Fruit fly (Drosophila melanogaster) whole organism, embryonic: ENCODE measurements around the gene Kal1.

Experiments used
- B-H2 ChIP-seq: fragments of 200-800 bp; sonication (Bioruptor generic); optimal IDR thresholded peaks from 2 replicates; lab custom pipeline; 2018; ENCODE audit warnings: missing biosample characterization, mild to moderate bottlenecking, missing genetic modification characterization
- CG10543 ChIP-seq: fragments of 200-800 bp; sonication (Bioruptor generic); optimal IDR thresholded peaks from 3 replicates; lab custom pipeline; 2017; ENCODE audit warnings: missing biosample characterization, mild to moderate bottlenecking, missing genetic modification characterization, moderate library complexity
- CG11723 ChIP-seq: fragments of 200-800 bp; sonication (Bioruptor generic); optimal IDR thresholded peaks from 2 replicates; lab custom pipeline; 2017; ENCODE audit warnings: missing biosample characterization, mild to moderate bottlenecking, missing genetic modification characterization
- CG12104 ChIP-seq: fragments of 200-800 bp; sonication (Bioruptor generic); optimal IDR thresholded peaks from 3 replicates; lab custom pipeline; 2016; ENCODE audit warnings: missing biosample characterization, missing genetic modification characterization
- CG14667 ChIP-seq: fragments of 200-800 bp; sonication (Bioruptor generic); IDR thresholded peaks from 2 replicates; pipeline ENCODE4 v1.3.6; 2022; ENCODE audit warnings: missing biosample characterization, missing genetic modification characterization
- CG18619 ChIP-seq: fragments of 200-800 bp; sonication (Bioruptor generic); optimal IDR thresholded peaks from 3 replicates; lab custom pipeline; 2017; ENCODE audit warnings: missing biosample characterization, mild to moderate bottlenecking, missing genetic modification characterization
- CG32772 ChIP-seq: fragments of 200-800 bp; sonication (Bioruptor generic); IDR thresholded peaks from 2 replicates; pipeline ENCODE4 v1.3.6; 2022; ENCODE audit warnings: missing biosample characterization, missing genetic modification characterization
- CG3281 ChIP-seq: fragments of 200-800 bp; sonication (Bioruptor generic); optimal IDR thresholded peaks from 3 replicates; lab custom pipeline; 2017; ENCODE audit warnings: missing biosample characterization, mild to moderate bottlenecking, missing genetic modification characterization
- CG4360 ChIP-seq: fragments of 200-800 bp; sonication (Bioruptor generic); IDR thresholded peaks from 2 replicates; pipeline ENCODE4 v1.3.6; 2022; ENCODE audit warnings: missing biosample characterization, missing genetic modification characterization
- CG4854 ChIP-seq: fragments of 200-800 bp; sonication (Bioruptor generic); optimal IDR thresholded peaks from 2 replicates; lab custom pipeline; 2016; ENCODE audit warnings: missing biosample characterization, missing genetic modification characterization, inconsistent platforms
- CG5245 ChIP-seq: fragments of 200-800 bp; sonication (Bioruptor generic); optimal IDR thresholded peaks from 3 replicates; lab custom pipeline; 2016; ENCODE audit warnings: missing biosample characterization, missing genetic modification characterization
- CG6765 ChIP-seq: fragments of 200-800 bp; sonication (Bioruptor generic); optimal IDR thresholded peaks from 3 replicates; lab custom pipeline; 2017; ENCODE audit warnings: missing biosample characterization, mild to moderate bottlenecking, missing genetic modification characterization
- CG6854 ChIP-seq: fragments of 200-800 bp; sonication (Bioruptor generic); optimal IDR thresholded peaks from 3 replicates; lab custom pipeline; 2017; ENCODE audit warnings: missing biosample characterization, mild to moderate bottlenecking, missing genetic modification characterization
- CG7357 ChIP-seq: fragments of 200-800 bp; sonication (Bioruptor generic); IDR thresholded peaks from 3 replicates; pipeline ENCODE4 v1.3.6; 2022; ENCODE audit warnings: missing biosample characterization, missing genetic modification characterization
- CG8924 ChIP-seq: fragments of 200-800 bp; optimal IDR thresholded peaks from 3 replicates; lab custom pipeline; 2019; ENCODE audit warnings: missing biosample characterization, mild to moderate bottlenecking, missing genetic modification characterization, moderate library complexity
- CG9727 ChIP-seq: fragments of 200-800 bp; sonication (Bioruptor generic); optimal IDR thresholded peaks from 3 replicates; lab custom pipeline; 2017; ENCODE audit warnings: missing biosample characterization, mild to moderate bottlenecking, missing genetic modification characterization
- CG9876 ChIP-seq: fragments of 200-800 bp; sonication (Bioruptor generic); optimal IDR thresholded peaks from 2 replicates; lab custom pipeline; 2016; ENCODE audit warnings: missing biosample characterization, missing genetic modification characterization
- Eip74EF ChIP-seq, 2 experiments: fragments of 200-800 bp in 1 of 2; fragments of >200 bp in 1 of 2; sonication (Bioruptor generic) in 1 of 2; optimal IDR thresholded peaks; 2 replicates each; lab custom pipeline; 2017 to 2019; ENCODE audit warnings: missing biosample characterization in 2 of 2, missing genetic modification characterization in 2 of 2, mild to moderate bottlenecking in 1 of 2, moderate library complexity in 1 of 2
- Hand ChIP-seq: fragments of 200-800 bp; sonication (Bioruptor generic); optimal IDR thresholded peaks from 2 replicates; lab custom pipeline; 2017; ENCODE audit warnings: mild to moderate bottlenecking, missing biosample characterization, missing genetic modification reagents, missing genetic modification characterization
- Myb ChIP-seq: fragments of 200-800 bp; sonication (Bioruptor generic); optimal IDR thresholded peaks from 2 replicates; lab custom pipeline; 2016; ENCODE audit warnings: missing biosample characterization, missing genetic modification characterization
- Neu2 ChIP-seq: fragments of 200-800 bp; sonication (Bioruptor generic); optimal IDR thresholded peaks from 3 replicates; lab custom pipeline; 2016; ENCODE audit warnings: missing biosample characterization, missing genetic modification characterization, borderline replicate concordance
- Spps ChIP-seq: fragments of 200-800 bp; sonication (Bioruptor generic); optimal IDR thresholded peaks from 2 replicates; lab custom pipeline; 2018; ENCODE audit warnings: missing biosample characterization, mild to moderate bottlenecking, missing genetic modification characterization
- Vsx1 ChIP-seq: fragments of 200-800 bp; sonication (Bioruptor generic); optimal IDR thresholded peaks from 2 replicates; lab custom pipeline; 2017; ENCODE audit warnings: missing biosample characterization, mild to moderate bottlenecking, missing genetic modification characterization, missing genetic modification reagents
- bowl ChIP-seq: fragments of 200-800 bp; sonication (Bioruptor generic); IDR thresholded peaks from 2 replicates; pipeline ENCODE4 v1.3.6; 2022; ENCODE audit warnings: missing biosample characterization, missing genetic modification characterization
- btn ChIP-seq: fragments of 200-800 bp; sonication (Bioruptor generic); optimal IDR thresholded peaks from 2 replicates; lab custom pipeline; 2016; ENCODE audit warnings: missing biosample characterization, missing genetic modification characterization
- corto ChIP-seq: fragments of 200-800 bp; sonication (Bioruptor generic); optimal IDR thresholded peaks from 2 replicates; lab custom pipeline; 2016; ENCODE audit warnings: missing biosample characterization, mild to moderate bottlenecking, missing genetic modification characterization, moderate library complexity
- en ChIP-seq: fragments of 200-800 bp; sonication (Bioruptor generic); optimal IDR thresholded peaks from 2 replicates; lab custom pipeline; 2016; ENCODE audit warnings: missing biosample characterization, missing genetic modification characterization
- hkb ChIP-seq, 2 experiments: fragments of 200-800 bp in 1 of 2; fragments of >200 bp in 1 of 2; sonication (Bioruptor generic) in 1 of 2; IDR thresholded peaks in 1 of 2; optimal IDR thresholded peaks in 1 of 2; 2 replicates each; pipeline versions ENCODE4 v1.3.6 to Lab custom; 2017 to 2022; ENCODE audit warnings: missing biosample characterization in 1 of 2, missing genetic modification characterization in 1 of 2
- knrl ChIP-seq: fragments of 200-800 bp; sonication (Bioruptor generic); IDR thresholded peaks from 3 replicates; pipeline ENCODE4 v1.3.6; 2022; ENCODE audit warnings: missing biosample characterization, missing genetic modification characterization; ENCODE audit not compliant: partially characterized antibody
- lov ChIP-seq, 2 experiments: fragments of 200-800 bp in 1 of 2; fragments of >200 bp in 1 of 2; sonication (Bioruptor generic) in 1 of 2; IDR thresholded peaks in 1 of 2; optimal IDR thresholded peaks in 1 of 2; 2 replicates in 1 of 2; 3 replicates in 1 of 2; pipeline versions ENCODE4 v1.3.6 to Lab custom; 2017 to 2022; ENCODE audit warnings: missing biosample characterization in 1 of 2, missing genetic modification characterization in 1 of 2
- mirr ChIP-seq: fragments of 200-800 bp; sonication (Bioruptor generic); optimal IDR thresholded peaks from 3 replicates; lab custom pipeline; 2018; ENCODE audit warnings: missing biosample characterization, mild to moderate bottlenecking, missing genetic modification characterization
- odd ChIP-seq: fragments of 200-800 bp; sonication (Bioruptor generic); optimal IDR thresholded peaks from 2 replicates; lab custom pipeline; 2017; ENCODE audit warnings: missing biosample characterization, mild to moderate bottlenecking, missing genetic modification characterization
- phol ChIP-seq: fragments of 200-800 bp; sonication (Bioruptor generic); optimal IDR thresholded peaks from 3 replicates; lab custom pipeline; 2018; ENCODE audit warnings: missing biosample characterization, mild to moderate bottlenecking, missing genetic modification characterization, moderate library complexity
- prd ChIP-seq, 3 experiments: fragments of >200 bp in 2 of 3; fragments of 200-800 bp in 1 of 3; sonication (Bioruptor generic) in 1 of 3; optimal IDR thresholded peaks in 2 of 3; IDR thresholded peaks in 1 of 3; 2 replicates in 2 of 3; 3 replicates in 1 of 3; pipeline versions ENCODE4 v1.3.6 to Lab custom; 2017 to 2022; ENCODE audit warnings: missing biosample characterization in 1 of 3, missing genetic modification characterization in 1 of 3
- repo ChIP-seq: fragments of 200-800 bp; sonication (Bioruptor generic); optimal IDR thresholded peaks from 2 replicates; lab custom pipeline; 2016; ENCODE audit warnings: missing biosample characterization, missing genetic modification characterization
- rib ChIP-seq: fragments of 200-800 bp; sonication (Bioruptor generic); IDR thresholded peaks from 2 replicates; pipeline ENCODE4 v1.3.6; 2022; ENCODE audit warnings: missing biosample characterization, missing genetic modification characterization
- sisA ChIP-seq: fragments of 200-800 bp; sonication (Bioruptor generic); IDR thresholded peaks from 2 replicates; pipeline ENCODE4 v1.3.6; 2022; ENCODE audit warnings: missing biosample characterization, missing genetic modification characterization
- slou ChIP-seq: fragments of 200-800 bp; sonication (Bioruptor generic); optimal IDR thresholded peaks from 3 replicates; lab custom pipeline; 2016; ENCODE audit warnings: missing biosample characterization, missing genetic modification characterization
- sna ChIP-seq: fragments of 200-800 bp; sonication (Bioruptor generic); IDR thresholded peaks from 2 replicates; pipeline ENCODE4 v1.3.6; 2022; ENCODE audit warnings: missing biosample characterization, missing genetic modification characterization; ENCODE audit not compliant: partially characterized antibody
- sqz ChIP-seq: fragments of 200-800 bp; sonication (Bioruptor generic); optimal IDR thresholded peaks from 3 replicates; lab custom pipeline; 2018; ENCODE audit warnings: missing biosample characterization, mild to moderate bottlenecking, missing genetic modification characterization
- tgo ChIP-seq: fragments of 200-800 bp; sonication (Bioruptor generic); IDR thresholded peaks from 3 replicates; pipeline ENCODE4 v1.3.6; 2022; ENCODE audit warnings: missing biosample characterization, missing genetic modification characterization
- trh ChIP-seq: fragments of 200-800 bp; sonication (Bioruptor generic); optimal IDR thresholded peaks from 2 replicates; lab custom pipeline; 2016; ENCODE audit warnings: missing biosample characterization, missing genetic modification characterization
- wek ChIP-seq: fragments of 200-800 bp; sonication (Bioruptor generic); optimal IDR thresholded peaks from 3 replicates; lab custom pipeline; 2018; ENCODE audit warnings: missing biosample characterization, mild to moderate bottlenecking, missing genetic modification characterization, moderate library complexity
- z ChIP-seq: fragments of 200-800 bp; sonication (Bioruptor generic); IDR thresholded peaks from 3 replicates; pipeline ENCODE4 v1.3.6; 2022; ENCODE audit warnings: missing biosample characterization, missing genetic modification characterization
- zf30C ChIP-seq: fragments of 200-800 bp; sonication (Bioruptor generic); optimal IDR thresholded peaks from 3 replicates; lab custom pipeline; 2018; ENCODE audit warnings: missing biosample characterization, mild to moderate bottlenecking, missing genetic modification characterization

Kal1 gene

DNA sequence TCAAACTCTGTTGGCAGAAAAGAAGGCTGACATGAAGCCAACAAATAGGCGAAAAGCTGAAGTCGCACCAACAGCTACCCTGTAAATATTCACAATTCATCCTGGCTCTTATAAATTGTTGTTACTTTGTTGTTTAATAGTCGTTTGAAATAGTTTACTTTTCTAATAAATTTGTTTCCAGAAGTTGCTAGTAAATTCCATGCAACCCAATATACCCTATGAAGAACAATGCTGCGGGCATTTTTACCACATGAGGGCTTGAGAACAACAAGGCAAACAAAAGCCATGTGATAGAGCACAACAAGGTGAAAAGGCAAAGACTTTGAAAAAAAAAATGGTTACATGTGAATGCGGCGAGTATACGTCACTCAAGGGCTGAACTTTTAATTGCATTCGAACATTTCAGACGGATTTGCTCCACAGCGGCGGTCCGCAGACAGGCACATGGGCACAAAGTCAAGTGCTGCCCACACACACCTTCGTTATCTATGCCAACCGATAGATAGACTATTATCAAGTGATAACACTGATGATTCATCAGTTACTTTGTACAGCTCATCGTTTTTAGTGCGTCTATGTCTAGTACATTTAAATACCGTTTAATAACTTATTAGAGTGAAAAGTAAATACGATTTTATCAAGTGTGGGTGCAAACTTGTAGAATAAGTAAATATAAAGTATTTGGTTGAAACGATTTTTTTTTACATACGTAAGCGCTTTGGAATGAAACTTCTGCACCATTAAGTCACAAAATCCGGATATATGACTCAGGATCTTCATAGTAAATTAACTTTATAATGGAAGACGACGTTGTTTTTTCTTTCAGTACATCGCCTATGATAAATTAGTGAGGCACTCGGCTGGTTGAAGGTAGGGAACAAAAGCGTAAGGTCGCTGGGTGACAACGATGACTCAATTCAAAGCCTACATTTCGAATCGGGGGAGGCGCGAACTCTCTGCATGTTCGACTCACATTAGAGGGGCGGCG, 41.9 kb upstream of the Kal1 start (continued):
- TF ChIP-seq CG18619 (GFP tag; lab: Kevin White, UChicago) = peak; percentile 72
- peak; percentile 13 for TF ChIP-seq CG6765
- TF ChIP-seq CG6854 (GFP tag; lab: Kevin White, UChicago) = peak; percentile 27
- no peak for TF ChIP-seq sna (GFP tag; lab: Robert Waterston, UW)
- no peak for TF ChIP-seq hkb (optimal IDR thresholded peaks at IDR 0.05; lab: Kevin White, UChicago)
- peak; percentile 86 for TF ChIP-seq hkb (GFP tag; IDR thresholded peaks at IDR 0.05; lab: Robert Waterston, UW)
- peak; percentile 26 for TF ChIP-seq mirr (GFP tag; lab: Kevin White, UChicago)
- peak; percentile 82 for TF ChIP-seq CG32772
- peak; percentile 51 for TF ChIP-seq Myb (GFP tag; lab: Kevin White, UChicago)
- no peak for TF ChIP-seq B-H2 (GFP tag; lab: Kevin White, UChicago)
- TF ChIP-seq knrl = no peak
- peak; percentile 68; the same call in 2 of the 3 replicates for TF ChIP-seq CG7357 (GFP tag; lab: Robert Waterston, UW)
- peak; percentile 66 for TF ChIP-seq CG5245
- peak; percentile 67 for TF ChIP-seq CG3281 (GFP tag; lab: Kevin White, UChicago)
- peak; percentile 76 for TF ChIP-seq CG9727 (GFP tag; lab: Kevin White, UChicago)
- peak; percentile 65 for TF ChIP-seq CG4854 (GFP tag; lab: Kevin White, UChicago)
- no peak for TF ChIP-seq Neu2 (GFP tag; lab: Kevin White, UChicago)
- peak; percentile 75 for TF ChIP-seq phol (tag; lab: Kevin White, UChicago)
- peak; percentile 79 for TF ChIP-seq sisA (GFP tag; lab: Robert Waterston, UW)
- peak; percentile 56 for TF ChIP-seq CG12104
- TF ChIP-seq repo = peak; percentile 73
- TF ChIP-seq CG4360 (GFP tag; lab: Robert Waterston, UW) = peak; percentile 41; the same call in 1 of the 2 replicates
- no peak for TF ChIP-seq CG10543 (GFP tag; lab: Kevin White, UChicago)
- TF ChIP-seq prd (optimal IDR thresholded peaks at IDR 0.05; lab: Kevin White, UChicago) = no peak
- TF ChIP-seq prd (GFP tag; IDR thresholded peaks at IDR 0.05; lab: Robert Waterston, UW) = peak; percentile 89
- no peak for TF ChIP-seq wek (GFP tag; lab: Kevin White, UChicago)
- TF ChIP-seq Spps (tag; lab: Kevin White, UChicago) = peak; percentile 19
- TF ChIP-seq CG8924 (tag; lab: Kevin White, UChicago) = peak; percentile 72
- peak; percentile 46 for TF ChIP-seq odd
- TF ChIP-seq Vsx1 = peak; percentile 21
- peak; percentile 34 for TF ChIP-seq CG11723 (GFP tag; lab: Kevin White, UChicago)
- peak; percentile 57 for TF ChIP-seq btn (GFP tag; lab: Kevin White, UChicago)
- TF ChIP-seq Hand (GFP tag; lab: Kevin White, UChicago) = peak; percentile 2
- peak; percentile 60 for TF ChIP-seq en (GFP tag; lab: Kevin White, UChicago)
- TF ChIP-seq lov (optimal IDR thresholded peaks at IDR 0.05; lab: Kevin White, UChicago) = no peak
- TF ChIP-seq lov (GFP tag; IDR thresholded peaks at IDR 0.05; lab: Robert Waterston, UW) = peak; percentile 61; the same call in 1 of the 3 replicates
- TF ChIP-seq z = no peak
- peak; percentile 49; the same call in 1 of the 2 replicates for TF ChIP-seq CG14667 (GFP tag; lab: Robert Waterston, UW)
- peak; percentile 9 for TF ChIP-seq zf30C (GFP tag; lab: Kevin White, UChicago)
- peak; percentile 47; the same call in 1 of the 2 replicates for TF ChIP-seq rib
- TF ChIP-seq slou = peak; percentile 21
- peak; percentile 22 for TF ChIP-seq trh (GFP tag; lab: Kevin White, UChicago)
- peak; percentile 72 for TF ChIP-seq CG9876
- TF ChIP-seq Eip74EF (GFP tag; optimal IDR thresholded peaks at IDR 0.05; lab: Kevin White, UChicago) = peak in 1 of 2 experiments; percentile 45
- TF ChIP-seq sqz = no peak
- TF ChIP-seq bowl (GFP tag; lab: Robert Waterston, UW) = 0 out of 2 replicates have a peak, but pooled peaks have one; percentile 50
- TF ChIP-seq corto (GFP tag; lab: Kevin White, UChicago) = peak; percentile 32
- peak; percentile 80 for TF ChIP-seq tgo
